Fruit fly (Drosophila melanogaster) whole organism, pupa: ENCODE data around the gene CG13690.

Source experiments
- CG10348 ChIP-seq: fragments of 200-800 bp; sonication (Bioruptor generic); IDR thresholded peaks from 2 replicates; pipeline ENCODE4 v1.3.6; 2022; ENCODE audit warnings: missing biosample characterization, missing genetic modification characterization
- CG12605 ChIP-seq: fragments of 200-800 bp; sonication (Bioruptor generic); IDR thresholded peaks from 2 replicates; pipeline ENCODE4 v1.3.6; 2022; ENCODE audit warnings: missing biosample characterization, missing genetic modification characterization
- CG17806 ChIP-seq: fragments of 200-800 bp; sonication (Bioruptor generic); optimal IDR thresholded peaks from 2 replicates; lab custom pipeline; 2018; ENCODE audit warnings: missing biosample characterization, mild to moderate bottlenecking, missing genetic modification characterization, moderate library complexity
- CG4496 ChIP-seq: fragments of 200-800 bp; sonication (Bioruptor generic); IDR thresholded peaks from 3 replicates; pipeline ENCODE4 v1.3.6; 2022; ENCODE audit warnings: missing biosample characterization, missing genetic modification characterization
- CG8159 ChIP-seq: fragments of 200-800 bp; sonication (Bioruptor generic); optimal IDR thresholded peaks from 3 replicates; lab custom pipeline; 2018; ENCODE audit warnings: missing biosample characterization, mild to moderate bottlenecking, missing genetic modification characterization, moderate library complexity
- Ets98B ChIP-seq: fragments of 200-800 bp; sonication (Bioruptor generic); IDR thresholded peaks from 2 replicates; pipeline ENCODE4 v1.3.6; 2022; ENCODE audit warnings: missing biosample characterization, missing genetic modification characterization
- Pif1A ChIP-seq: fragments of 200-800 bp; sonication (Bioruptor generic); optimal IDR thresholded peaks from 3 replicates; lab custom pipeline; 2016; ENCODE audit warnings: missing biosample characterization, missing genetic modification characterization
- Snoo ChIP-seq: fragments of 200-800 bp; sonication (Bioruptor generic); optimal IDR thresholded peaks from 3 replicates; lab custom pipeline; 2017; ENCODE audit warnings: missing biosample characterization, mild to moderate bottlenecking, missing genetic modification characterization, inconsistent platforms
- gl ChIP-seq: fragments of 200-800 bp; sonication (Bioruptor generic); optimal IDR thresholded peaks from 2 replicates; lab custom pipeline; 2018; ENCODE audit warnings: missing biosample characterization, mild to moderate bottlenecking, missing genetic modification characterization

dm6 chr2L:426449-426848, 7.0 kb upstream of the CG13690 start:
- no peak for TF ChIP-seq CG17806 (tag; lab: Kevin White, UChicago)
- TF ChIP-seq Pif1A, result no peak
- no peak for TF ChIP-seq CG8159
- TF ChIP-seq CG4496 (GFP tag; lab: Robert Waterston, UW), result no peak
- no peak for TF ChIP-seq Snoo (tag; lab: Kevin White, UChicago)
- TF ChIP-seq Ets98B (GFP tag; lab: Robert Waterston, UW), result no peak
- no peak for TF ChIP-seq CG12605 (GFP tag; lab: Robert Waterston, UW)
- no peak for TF ChIP-seq gl (tag; lab: Kevin White, UChicago)
- TF ChIP-seq CG10348, result no peak
